Worm (Caenorhabditis elegans) whole organism, L1 larva: ENCODE data around the gene ckk-1.

ENCODE experiments used
- ceh-82 ChIP-seq, 3 experiments: fragments of 150-350 bp in 1 of 3; sonication (generic microtip) in 2 of 3; optimal IDR thresholded peaks; 2 replicates each; lab custom pipeline; 2014 to 2017; ENCODE audit warnings: missing biosample characterization in 3 of 3, missing genetic modification characterization in 3 of 3
- dpl-1 ChIP-seq, 3 experiments: fragments of 150-350 bp in 2 of 3; sonication (generic microtip) in 1 of 3; optimal IDR thresholded peaks; 2 replicates each; lab custom pipeline; 2014 to 2017; ENCODE audit warnings: missing biosample characterization in 3 of 3, missing genetic modification characterization in 3 of 3, missing genetic modification reagents in 3 of 3
- nhr-11 ChIP-seq: fragments of 150-350 bp; optimal IDR thresholded peaks from 2 replicates; lab custom pipeline; 2014; ENCODE audit warnings: missing biosample characterization, missing genetic modification characterization
- nhr-90 ChIP-seq: sonication (generic microtip); optimal IDR thresholded peaks from 2 replicates; lab custom pipeline; 2016; ENCODE audit warnings: mild to moderate bottlenecking, missing genetic modification characterization, missing compliant biosample characterization; ENCODE audit not compliant: poor library complexity

- no peak for TF ChIP-seq nhr-90
- TF ChIP-seq dpl-1 (GFP tag; optimal IDR thresholded peaks at IDR 0.05; lab: Kevin White, UChicago): no peak
- no peak for TF ChIP-seq nhr-11 (tag; lab: Kevin White, UChicago)
- no peak for TF ChIP-seq ceh-82 (tag; optimal IDR thresholded peaks at IDR 0.05; lab: Kevin White, UChicago)
Measured at ce11 chrIII:5632426-5632976, 2.8 kb upstream of the ckk-1 start.
